Fruit fly (Drosophila melanogaster) whole organism, embryonic: ENCODE data around the gene gish.

Experiments
- CG10543 ChIP-seq: fragments of 200-800 bp; sonication (Bioruptor generic); optimal IDR thresholded peaks from 3 replicates; lab custom pipeline; 2017; ENCODE audit warnings: missing biosample characterization, mild to moderate bottlenecking, missing genetic modification characterization, moderate library complexity
- CG11504 ChIP-seq: fragments of 200-800 bp; sonication (Bioruptor generic); optimal IDR thresholded peaks from 3 replicates; lab custom pipeline; 2019; ENCODE audit warnings: missing biosample characterization, mild to moderate bottlenecking, missing genetic modification characterization, moderate library complexity
- CG1529 ChIP-seq: fragments of 200-800 bp; sonication (Bioruptor generic); optimal IDR thresholded peaks from 3 replicates; lab custom pipeline; 2018; ENCODE audit warnings: missing biosample characterization, missing genetic modification characterization
- CG16813 ChIP-seq: fragments of 200-800 bp; sonication (Bioruptor generic); IDR thresholded peaks from 3 replicates; pipeline ENCODE4 v1.3.6; 2022; ENCODE audit warnings: missing biosample characterization, missing genetic modification characterization; ENCODE audit not compliant: partially characterized antibody
- CG18599 ChIP-seq: fragments of 200-800 bp; sonication (Bioruptor generic); optimal IDR thresholded peaks from 3 replicates; lab custom pipeline; 2017; ENCODE audit warnings: missing biosample characterization, missing genetic modification characterization, mild to moderate bottlenecking, moderate library complexity, missing genetic modification reagents
- CG3995 ChIP-seq: fragments of 200-800 bp; sonication (Bioruptor generic); optimal IDR thresholded peaks from 3 replicates; lab custom pipeline; 2016; ENCODE audit warnings: missing biosample characterization, missing genetic modification characterization
- CG4820 ChIP-seq: fragments of 200-800 bp; sonication (Bioruptor generic); optimal IDR thresholded peaks from 3 replicates; lab custom pipeline; 2016; ENCODE audit warnings: missing biosample characterization, missing genetic modification characterization
- CG5180 ChIP-seq: fragments of 200-800 bp; sonication (Bioruptor generic); optimal IDR thresholded peaks from 3 replicates; lab custom pipeline; 2017; ENCODE audit warnings: missing biosample characterization, missing genetic modification characterization, mild to moderate bottlenecking, moderate library complexity, missing genetic modification reagents
- CG6854 ChIP-seq: fragments of 200-800 bp; sonication (Bioruptor generic); optimal IDR thresholded peaks from 3 replicates; lab custom pipeline; 2017; ENCODE audit warnings: missing biosample characterization, mild to moderate bottlenecking, missing genetic modification characterization
- CG8290 ChIP-seq, 3 experiments: fragments of 200-800 bp; sonication (Bioruptor generic); optimal IDR thresholded peaks; 2 replicates each; lab custom pipeline; 2016 to 2019; ENCODE audit warnings: missing biosample characterization in 3 of 3, missing genetic modification characterization in 3 of 3, mild to moderate bottlenecking in 2 of 3, moderate library complexity in 1 of 3
- CG8924 ChIP-seq: fragments of 200-800 bp; optimal IDR thresholded peaks from 3 replicates; lab custom pipeline; 2019; ENCODE audit warnings: missing biosample characterization, mild to moderate bottlenecking, missing genetic modification characterization, moderate library complexity
- D19A ChIP-seq: fragments of 200-800 bp; optimal IDR thresholded peaks from 3 replicates; lab custom pipeline; 2019; ENCODE audit warnings: missing biosample characterization, mild to moderate bottlenecking, missing genetic modification characterization, moderate library complexity
- Deaf1 ChIP-seq: fragments of 200-800 bp; optimal IDR thresholded peaks from 3 replicates; lab custom pipeline; 2019; ENCODE audit warnings: missing biosample characterization, mild to moderate bottlenecking, missing genetic modification characterization, moderate library complexity
- Hey ChIP-seq: fragments of 200-800 bp; sonication (Bioruptor generic); optimal IDR thresholded peaks from 3 replicates; lab custom pipeline; 2018; ENCODE audit warnings: missing biosample characterization, mild to moderate bottlenecking, missing genetic modification characterization
- HmgZ ChIP-seq: fragments of 200-800 bp; sonication (Bioruptor generic); optimal IDR thresholded peaks from 2 replicates; lab custom pipeline; 2018; ENCODE audit warnings: missing biosample characterization, mild to moderate bottlenecking, missing genetic modification characterization
- Jarid2 ChIP-seq: fragments of 200-800 bp; sonication (Bioruptor generic); optimal IDR thresholded peaks from 3 replicates; lab custom pipeline; 2017; ENCODE audit warnings: mild to moderate bottlenecking, missing biosample characterization, missing genetic modification reagents, missing genetic modification characterization
- Med ChIP-seq: fragments of 200-800 bp; sonication (Bioruptor generic); peaks from one replicate; lab custom pipeline; 2016; ENCODE audit warnings: missing biosample characterization, missing genetic modification characterization, mild to moderate bottlenecking, inconsistent platforms, moderate library complexity
- Pdp1 ChIP-seq, 2 experiments: fragments of 200-800 bp; sonication (Bioruptor generic); optimal IDR thresholded peaks; 3 replicates each; lab custom pipeline; 2016; ENCODE audit warnings: missing biosample characterization in 2 of 2, missing genetic modification characterization in 2 of 2, mild to moderate bottlenecking in 1 of 2, moderate library complexity in 1 of 2
- Sox100B ChIP-seq: fragments of 200-800 bp; sonication (Bioruptor generic); optimal IDR thresholded peaks from 3 replicates; lab custom pipeline; 2018; ENCODE audit warnings: missing biosample characterization, mild to moderate bottlenecking, missing genetic modification characterization
- Tbp ChIP-seq: fragments of >200 bp; optimal IDR thresholded peaks from 2 replicates; lab custom pipeline; 2018; ENCODE audit warnings: missing biosample characterization, missing genetic modification characterization
- Xbp1 ChIP-seq: fragments of 200-800 bp; sonication (Bioruptor generic); optimal IDR thresholded peaks from 3 replicates; lab custom pipeline; 2016; ENCODE audit warnings: missing biosample characterization, mild to moderate bottlenecking, missing genetic modification characterization
- ara ChIP-seq: fragments of 200-800 bp; sonication (Bioruptor generic); IDR thresholded peaks from 2 replicates; pipeline ENCODE4 v1.3.6; 2022; ENCODE audit warnings: missing biosample characterization, missing genetic modification characterization
- bsh ChIP-seq, 2 experiments: fragments of 200-800 bp; sonication (Bioruptor generic); optimal IDR thresholded peaks; 2 replicates each; lab custom pipeline; 2017 to 2018; ENCODE audit warnings: mild to moderate bottlenecking in 2 of 2, missing biosample characterization in 2 of 2, missing genetic modification characterization in 2 of 2, moderate library complexity in 1 of 2
- cg ChIP-seq: fragments of 200-800 bp; sonication (Bioruptor generic); optimal IDR thresholded peaks from 3 replicates; lab custom pipeline; 2019; ENCODE audit warnings: missing biosample characterization, mild to moderate bottlenecking, missing genetic modification characterization, moderate library complexity
- crp ChIP-seq, 2 experiments: fragments of 200-800 bp; sonication (Bioruptor generic); optimal IDR thresholded peaks; 2 replicates in 1 of 2; 3 replicates in 1 of 2; lab custom pipeline; 2017; ENCODE audit warnings: missing biosample characterization in 2 of 2, missing genetic modification characterization in 2 of 2, mild to moderate bottlenecking in 1 of 2, moderate library complexity in 1 of 2
- dan ChIP-seq: fragments of 200-800 bp; sonication (Bioruptor generic); IDR thresholded peaks from 2 replicates; pipeline ENCODE4 v1.3.6; 2022; ENCODE audit warnings: missing biosample characterization, missing genetic modification characterization
- ewg ChIP-seq: fragments of 200-800 bp; sonication (Bioruptor generic); optimal IDR thresholded peaks from 3 replicates; lab custom pipeline; 2017; ENCODE audit warnings: mild to moderate bottlenecking, missing biosample characterization, missing genetic modification reagents, missing genetic modification characterization
- gt ChIP-seq: fragments of 200-800 bp; sonication (Bioruptor generic); IDR thresholded peaks from 2 replicates; pipeline ENCODE4 v1.3.6; 2022; ENCODE audit warnings: missing biosample characterization, missing genetic modification characterization
- jing ChIP-seq: fragments of 200-800 bp; sonication (Bioruptor generic); optimal IDR thresholded peaks from 2 replicates; lab custom pipeline; 2018; ENCODE audit warnings: missing biosample characterization, mild to moderate bottlenecking, missing genetic modification characterization
- nmo ChIP-seq: fragments of 200-800 bp; sonication (Bioruptor generic); optimal IDR thresholded peaks from 2 replicates; lab custom pipeline; 2018; ENCODE audit warnings: missing biosample characterization, mild to moderate bottlenecking, missing genetic modification characterization, moderate library complexity
- ro ChIP-seq: fragments of 200-800 bp; sonication (Bioruptor generic); IDR thresholded peaks from 2 replicates; pipeline ENCODE4 v1.3.6; 2022; ENCODE audit warnings: missing biosample characterization, missing genetic modification characterization
- scrt ChIP-seq: fragments of 200-800 bp; sonication (Bioruptor generic); optimal IDR thresholded peaks from 2 replicates; lab custom pipeline; 2018; ENCODE audit warnings: missing biosample characterization, mild to moderate bottlenecking, missing genetic modification characterization, moderate library complexity
- sens ChIP-seq: fragments of 200-800 bp; sonication (Bioruptor generic); peaks from one replicate; lab custom pipeline; 2016; ENCODE audit warnings: missing biosample characterization, missing genetic modification characterization
- slou ChIP-seq: fragments of 200-800 bp; sonication (Bioruptor generic); optimal IDR thresholded peaks from 3 replicates; lab custom pipeline; 2016; ENCODE audit warnings: missing biosample characterization, missing genetic modification characterization

Gene gish

dm6 chr3R:16236713-16237641 is 35.3 kb upstream of the gish start (continued):
- peak; percentile 96 for TF ChIP-seq CG4820
- TF ChIP-seq bsh (GFP tag; optimal IDR thresholded peaks at IDR 0.05; lab: Kevin White, UChicago): peak; percentile 92 to 99
- peak; percentile 95 for TF ChIP-seq CG6854
- TF ChIP-seq dan (GFP tag; lab: Robert Waterston, UW): no peak
- peak; percentile 99 for TF ChIP-seq CG8924 (tag; lab: Kevin White, UChicago)
- peak; percentile 96 for TF ChIP-seq CG1529 (GFP tag; lab: Kevin White, UChicago)
- TF ChIP-seq Xbp1 (GFP tag; lab: Kevin White, UChicago): peak; percentile 98
- no peak for TF ChIP-seq ro (GFP tag; lab: Robert Waterston, UW)
- TF ChIP-seq crp (GFP tag; optimal IDR thresholded peaks at IDR 0.05; lab: Kevin White, UChicago): peak in 1 of 2 experiments; percentile 65
- TF ChIP-seq CG8290 (GFP tag; optimal IDR thresholded peaks at IDR 0.05; lab: Kevin White, UChicago): peak; percentile 82
- TF ChIP-seq CG8290 (tag; optimal IDR thresholded peaks at IDR 0.05; lab: Kevin White, UChicago): peak; percentile 40 to 91
- no peak for TF ChIP-seq Tbp
- TF ChIP-seq slou (GFP tag; lab: Kevin White, UChicago): peak; percentile 94
- TF ChIP-seq CG16813: no peak
- peak; percentile 89 for TF ChIP-seq jing (GFP tag; lab: Kevin White, UChicago)
- TF ChIP-seq HmgZ (tag; lab: Kevin White, UChicago): peak; percentile 94

dm6 chr3R:16238016-16238710 is 34.1 kb upstream of the gish start:
- TF ChIP-seq D19A (tag; lab: Kevin White, UChicago) (peak; percentile 64), Pdp1 (GFP tag; optimal IDR thresholded peaks at IDR 0.05; lab: Kevin White, UChicago) (peak in 1 of 2 experiments; percentile 41), Jarid2 (GFP tag; lab: Kevin White, UChicago) (no peak), Sox100B (peak; percentile 2), Med (peak; percentile 46), sens (GFP tag; lab: Kevin White, UChicago) (peak; percentile 65), ara (no peak)
- TF ChIP-seq, all 482 proteins: peak for 5

dm6 chr3R:16239304-16239703 is 32.9 kb upstream of the gish start:
- peak; percentile 41 for TF ChIP-seq Deaf1 (tag; lab: Kevin White, UChicago)
- TF ChIP-seq CG18599 (GFP tag; lab: Kevin White, UChicago): peak; percentile 30
- TF ChIP-seq CG10543 (GFP tag; lab: Kevin White, UChicago): peak; percentile 5
- peak; percentile 25 for TF ChIP-seq CG11504 (tag; lab: Kevin White, UChicago)
- peak; percentile 93 for TF ChIP-seq CG5180 (GFP tag; lab: Kevin White, UChicago)
- peak; percentile 50 for TF ChIP-seq cg (GFP tag; lab: Kevin White, UChicago)
- TF ChIP-seq gt (GFP tag; lab: Robert Waterston, UW): no peak
- TF ChIP-seq Hey: peak; percentile 13
- TF ChIP-seq ewg (GFP tag; lab: Kevin White, UChicago): peak; percentile 19
- TF ChIP-seq CG3995 (GFP tag; lab: Kevin White, UChicago): no peak
- TF ChIP-seq nmo: no peak
- TF ChIP-seq CG8290 (GFP tag; optimal IDR thresholded peaks at IDR 0.05; lab: Kevin White, UChicago): no peak
- TF ChIP-seq CG8290 (tag; optimal IDR thresholded peaks at IDR 0.05; lab: Kevin White, UChicago): peak in 1 of 2 experiments; percentile 39
- TF ChIP-seq scrt (GFP tag; lab: Kevin White, UChicago): peak; percentile 86
